Fruit fly (Drosophila melanogaster) whole organism, embryonic: ENCODE data around the gene DhpD.
A peak's percentile ranks its signal among the peaks of the same experiment; 100 is the strongest.

Experiments
- Atf-2 ChIP-seq: fragments of 200-800 bp; sonication (Bioruptor generic); optimal IDR thresholded peaks from 2 replicates; lab custom pipeline; 2016; ENCODE audit warnings: missing biosample characterization, missing genetic modification characterization
- Bgb ChIP-seq: fragments of 200-800 bp; sonication (Bioruptor generic); IDR thresholded peaks from 2 replicates; pipeline ENCODE4 v1.3.6; 2022; ENCODE audit warnings: missing biosample characterization, missing genetic modification characterization; ENCODE audit not compliant: partially characterized antibody
- Bteb2 ChIP-seq: fragments of 200-800 bp; sonication (Bioruptor generic); optimal IDR thresholded peaks from 2 replicates; lab custom pipeline; 2016; ENCODE audit warnings: missing biosample characterization, missing genetic modification characterization
- CG10431 ChIP-seq: fragments of 200-800 bp; sonication (Bioruptor generic); optimal IDR thresholded peaks from 3 replicates; lab custom pipeline; 2018; ENCODE audit warnings: missing biosample characterization, mild to moderate bottlenecking, missing genetic modification characterization
- CG12155 ChIP-seq: fragments of 200-800 bp; sonication (Bioruptor generic); optimal IDR thresholded peaks from 3 replicates; lab custom pipeline; 2016; ENCODE audit warnings: missing biosample characterization, missing genetic modification characterization
- CG13624 ChIP-seq: fragments of 200-800 bp; sonication (Bioruptor generic); optimal IDR thresholded peaks from 2 replicates; lab custom pipeline; 2016; ENCODE audit warnings: missing biosample characterization, missing genetic modification characterization
- CG15601 ChIP-seq: fragments of 200-800 bp; sonication (Bioruptor generic); optimal IDR thresholded peaks from 3 replicates; lab custom pipeline; 2019; ENCODE audit warnings: missing biosample characterization, mild to moderate bottlenecking, missing genetic modification characterization, moderate library complexity
- CG2120 ChIP-seq: fragments of 200-800 bp; sonication (Bioruptor generic); optimal IDR thresholded peaks from 3 replicates; lab custom pipeline; 2016; ENCODE audit warnings: missing biosample characterization, missing genetic modification characterization
- CG2129 ChIP-seq: fragments of 200-800 bp; sonication (Bioruptor generic); IDR thresholded peaks from 2 replicates; pipeline ENCODE4 v1.3.6; 2022; ENCODE audit warnings: missing biosample characterization, missing genetic modification characterization; ENCODE audit not compliant: partially characterized antibody
- CG30020 ChIP-seq: fragments of 200-800 bp; optimal IDR thresholded peaks from 2 replicates; lab custom pipeline; 2019; ENCODE audit warnings: missing biosample characterization, mild to moderate bottlenecking, missing genetic modification characterization, moderate library complexity
- CG3065 ChIP-seq: fragments of 200-800 bp; sonication (Bioruptor generic); optimal IDR thresholded peaks from 2 replicates; lab custom pipeline; 2016; ENCODE audit warnings: missing biosample characterization, missing genetic modification characterization
- CG3163 ChIP-seq: fragments of 200-800 bp; sonication (Bioruptor generic); optimal IDR thresholded peaks from 3 replicates; lab custom pipeline; 2016; ENCODE audit warnings: missing biosample characterization, missing genetic modification characterization
- CG32772 ChIP-seq: fragments of 200-800 bp; sonication (Bioruptor generic); IDR thresholded peaks from 2 replicates; pipeline ENCODE4 v1.3.6; 2022; ENCODE audit warnings: missing biosample characterization, missing genetic modification characterization
- CG4424 ChIP-seq: fragments of 200-800 bp; sonication (Bioruptor generic); optimal IDR thresholded peaks from 3 replicates; lab custom pipeline; 2016; ENCODE audit warnings: missing biosample characterization, missing genetic modification characterization
- CG4820 ChIP-seq: fragments of 200-800 bp; sonication (Bioruptor generic); optimal IDR thresholded peaks from 3 replicates; lab custom pipeline; 2016; ENCODE audit warnings: missing biosample characterization, missing genetic modification characterization
- CG5245 ChIP-seq: fragments of 200-800 bp; sonication (Bioruptor generic); optimal IDR thresholded peaks from 3 replicates; lab custom pipeline; 2016; ENCODE audit warnings: missing biosample characterization, missing genetic modification characterization
- CG5953 ChIP-seq: fragments of 200-800 bp; sonication (Bioruptor generic); IDR thresholded peaks from 2 replicates; pipeline ENCODE4 v1.3.6; 2022; ENCODE audit warnings: missing biosample characterization, missing genetic modification characterization
- CG9876 ChIP-seq: fragments of 200-800 bp; sonication (Bioruptor generic); optimal IDR thresholded peaks from 2 replicates; lab custom pipeline; 2016; ENCODE audit warnings: missing biosample characterization, missing genetic modification characterization
- D19B ChIP-seq: fragments of 200-800 bp; sonication (Bioruptor generic); optimal IDR thresholded peaks from 2 replicates; lab custom pipeline; 2017; ENCODE audit warnings: missing biosample characterization, mild to moderate bottlenecking, missing genetic modification characterization
- Dip3 ChIP-seq: fragments of 200-800 bp; sonication (Bioruptor generic); optimal IDR thresholded peaks from 3 replicates; lab custom pipeline; 2016; ENCODE audit warnings: missing biosample characterization, missing genetic modification characterization
- E2f2 ChIP-seq: fragments of 200-800 bp; sonication (Bioruptor generic); IDR thresholded peaks from 2 replicates; pipeline ENCODE4 v1.3.6; 2022; ENCODE audit warnings: missing biosample characterization, missing genetic modification characterization
- Eip74EF ChIP-seq, 2 experiments: fragments of 200-800 bp in 1 of 2; fragments of >200 bp in 1 of 2; sonication (Bioruptor generic) in 1 of 2; optimal IDR thresholded peaks; 2 replicates each; lab custom pipeline; 2017 to 2019; ENCODE audit warnings: missing biosample characterization in 2 of 2, missing genetic modification characterization in 2 of 2, mild to moderate bottlenecking in 1 of 2, moderate library complexity in 1 of 2
- HmgD ChIP-seq: fragments of 200-800 bp; sonication (Bioruptor generic); optimal IDR thresholded peaks from 3 replicates; lab custom pipeline; 2016; ENCODE audit warnings: missing biosample characterization, missing genetic modification characterization
- Hmr ChIP-seq: fragments of 200-800 bp; sonication (Bioruptor generic); optimal IDR thresholded peaks from 3 replicates; lab custom pipeline; 2017; ENCODE audit warnings: mild to moderate bottlenecking, missing biosample characterization, missing genetic modification reagents, missing genetic modification characterization
- Meics ChIP-seq: fragments of 200-800 bp; sonication (Bioruptor generic); optimal IDR thresholded peaks from 2 replicates; lab custom pipeline; 2017; ENCODE audit warnings: missing biosample characterization, mild to moderate bottlenecking, missing genetic modification characterization
- NC2β ChIP-seq: fragments of 200-800 bp; sonication (Bioruptor generic); optimal IDR thresholded peaks from 2 replicates; lab custom pipeline; 2016; ENCODE audit warnings: missing biosample characterization, missing genetic modification characterization
- Rfx ChIP-seq: fragments of 200-800 bp; sonication (Bioruptor generic); IDR thresholded peaks from 2 replicates; pipeline ENCODE4 v1.3.6; 2022; ENCODE audit warnings: missing biosample characterization, missing genetic modification characterization
- Sry-δ ChIP-seq: fragments of 200-800 bp; sonication (Bioruptor generic); optimal IDR thresholded peaks from 2 replicates; lab custom pipeline; 2016; ENCODE audit warnings: missing biosample characterization, missing genetic modification characterization
- Ssrp ChIP-seq: fragments of 200-800 bp; sonication (Bioruptor generic); optimal IDR thresholded peaks from 2 replicates; lab custom pipeline; 2018; ENCODE audit warnings: missing biosample characterization, mild to moderate bottlenecking, missing genetic modification characterization, moderate library complexity
- TFAM ChIP-seq: fragments of 200-800 bp; sonication (Bioruptor generic); optimal IDR thresholded peaks from 2 replicates; lab custom pipeline; 2017; ENCODE audit warnings: missing biosample characterization, missing genetic modification characterization, inconsistent platforms
- Tbp ChIP-seq: fragments of >200 bp; optimal IDR thresholded peaks from 2 replicates; lab custom pipeline; 2018; ENCODE audit warnings: missing biosample characterization, missing genetic modification characterization
- bbx ChIP-seq: fragments of 200-800 bp; sonication (Bioruptor generic); IDR thresholded peaks from 2 replicates; pipeline ENCODE4 v1.3.6; 2022; ENCODE audit warnings: missing biosample characterization, missing genetic modification characterization; ENCODE audit not compliant: partially characterized antibody
- br ChIP-seq: fragments of >200 bp; optimal IDR thresholded peaks from 2 replicates; lab custom pipeline; 2017
- crol ChIP-seq: fragments of 200-800 bp; sonication (Bioruptor generic); IDR thresholded peaks from 2 replicates; pipeline ENCODE4 v1.3.6; 2022; ENCODE audit warnings: missing biosample characterization, missing genetic modification characterization
- dimm ChIP-seq: fragments of 200-800 bp; sonication (Bioruptor generic); IDR thresholded peaks from 2 replicates; pipeline ENCODE4 v1.3.6; 2022; ENCODE audit warnings: missing biosample characterization, missing genetic modification characterization
- ems ChIP-seq: fragments of 200-800 bp; sonication (Bioruptor generic); optimal IDR thresholded peaks from 3 replicates; lab custom pipeline; 2016; ENCODE audit warnings: missing biosample characterization, missing genetic modification characterization
- en ChIP-seq: fragments of 200-800 bp; sonication (Bioruptor generic); optimal IDR thresholded peaks from 2 replicates; lab custom pipeline; 2016; ENCODE audit warnings: missing biosample characterization, missing genetic modification characterization
- gcm2 ChIP-seq: fragments of 200-800 bp; sonication (Bioruptor generic); optimal IDR thresholded peaks from 2 replicates; lab custom pipeline; 2016; ENCODE audit warnings: missing biosample characterization, missing genetic modification characterization
- gsb-n ChIP-seq: fragments of 200-800 bp; sonication (Bioruptor generic); optimal IDR thresholded peaks from 3 replicates; lab custom pipeline; 2018; ENCODE audit warnings: missing biosample characterization, mild to moderate bottlenecking, missing genetic modification characterization
- insv ChIP-seq, 2 experiments: fragments of 200-800 bp; sonication (Bioruptor generic); optimal IDR thresholded peaks; 3 replicates each; lab custom pipeline; 2016 to 2018; ENCODE audit warnings: missing biosample characterization in 2 of 2, missing genetic modification characterization in 2 of 2
- lov ChIP-seq, 2 experiments: fragments of 200-800 bp in 1 of 2; fragments of >200 bp in 1 of 2; sonication (Bioruptor generic) in 1 of 2; IDR thresholded peaks in 1 of 2; optimal IDR thresholded peaks in 1 of 2; 2 replicates in 1 of 2; 3 replicates in 1 of 2; pipeline versions ENCODE4 v1.3.6 to Lab custom; 2017 to 2022; ENCODE audit warnings: missing biosample characterization in 1 of 2, missing genetic modification characterization in 1 of 2
- nau ChIP-seq: fragments of 200-800 bp; sonication (Bioruptor generic); optimal IDR thresholded peaks from 3 replicates; lab custom pipeline; 2017; ENCODE audit warnings: missing biosample characterization, mild to moderate bottlenecking, missing genetic modification characterization, missing genetic modification reagents
- nerfin-2 ChIP-seq: fragments of 200-800 bp; sonication (Bioruptor generic); IDR thresholded peaks from 2 replicates; pipeline ENCODE4 v1.3.6; 2022; ENCODE audit warnings: missing biosample characterization, missing genetic modification characterization; ENCODE audit not compliant: partially characterized antibody
- oc ChIP-seq: fragments of 200-800 bp; sonication (Bioruptor generic); optimal IDR thresholded peaks from 2 replicates; lab custom pipeline; 2018; ENCODE audit warnings: missing biosample characterization, mild to moderate bottlenecking, missing genetic modification characterization, moderate library complexity
- phol ChIP-seq: fragments of 200-800 bp; sonication (Bioruptor generic); optimal IDR thresholded peaks from 3 replicates; lab custom pipeline; 2018; ENCODE audit warnings: missing biosample characterization, mild to moderate bottlenecking, missing genetic modification characterization, moderate library complexity
- pros ChIP-seq: fragments of 200-800 bp; sonication (Bioruptor generic); optimal IDR thresholded peaks from 3 replicates; lab custom pipeline; 2019; ENCODE audit warnings: missing biosample characterization, mild to moderate bottlenecking, missing genetic modification characterization, moderate library complexity
- pum ChIP-seq: fragments of 200-800 bp; sonication (Bioruptor generic); optimal IDR thresholded peaks from 2 replicates; lab custom pipeline; 2016; ENCODE audit warnings: missing biosample characterization, missing genetic modification characterization
- ranshi ChIP-seq: fragments of 200-800 bp; sonication (Bioruptor generic); IDR thresholded peaks from 2 replicates; pipeline ENCODE4 v1.3.6; 2022; ENCODE audit warnings: missing biosample characterization, missing genetic modification characterization
- sens-2 ChIP-seq: fragments of 200-800 bp; sonication (Bioruptor generic); IDR thresholded peaks from 2 replicates; pipeline ENCODE4 v1.3.6; 2022; ENCODE audit warnings: missing biosample characterization, missing genetic modification characterization
- unc-4 ChIP-seq: fragments of 200-800 bp; sonication (Bioruptor generic); IDR thresholded peaks from 2 replicates; pipeline ENCODE4 v1.3.6; 2022; ENCODE audit warnings: missing biosample characterization, missing genetic modification characterization; ENCODE audit not compliant: partially characterized antibody
- vvl ChIP-seq: fragments of 200-800 bp; sonication (Bioruptor generic); IDR thresholded peaks from 2 replicates; pipeline ENCODE4 v1.3.6; 2022; ENCODE audit warnings: missing biosample characterization, missing genetic modification characterization
- wor ChIP-seq: fragments of 200-800 bp; sonication (Bioruptor generic); IDR thresholded peaks from 2 replicates; pipeline ENCODE4 v1.3.6; 2022; ENCODE audit warnings: missing biosample characterization, missing genetic modification characterization

DhpD gene

DNA sequence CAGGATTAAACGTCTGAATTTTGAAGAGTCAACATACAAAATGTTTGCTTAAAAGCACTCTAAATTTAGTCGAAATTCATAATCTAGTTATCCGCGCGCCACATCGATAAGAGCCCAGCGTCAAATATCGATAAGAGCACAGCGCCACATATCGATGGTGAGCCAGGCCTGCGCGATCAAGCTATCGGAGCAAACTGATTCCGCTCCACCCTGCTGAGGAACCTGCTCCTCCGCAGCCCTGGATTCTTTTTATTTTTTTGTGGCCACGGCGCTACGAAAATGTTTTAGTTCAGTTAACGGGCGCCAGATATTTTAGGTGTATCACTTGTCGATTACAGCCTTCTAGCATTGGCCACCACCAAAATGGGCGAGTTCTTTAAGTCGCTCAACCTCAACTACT, 8.3 kb downstream of the DhpD start (continued):
- TF ChIP-seq CG9876 (peak; percentile 8), CG32772 (GFP tag; lab: Robert Waterston, UW) (no peak), sens-2 (GFP tag; lab: Robert Waterston, UW) (no peak), Sry-δ (peak; percentile 88), br (lab: Kevin White, UChicago) (no peak), CG12155 (GFP tag; lab: Kevin White, UChicago) (peak; percentile 27), CG2120 (GFP tag; lab: Kevin White, UChicago) (peak; percentile 64), Bteb2 (GFP tag; lab: Kevin White, UChicago) (no peak), Dip3 (GFP tag; lab: Kevin White, UChicago) (peak; percentile 30), en (GFP tag; lab: Kevin White, UChicago) (no peak), CG3163 (peak; percentile 28), CG13624 (GFP tag; lab: Kevin White, UChicago) (peak; percentile 70), CG5245 (no peak), pros (GFP tag; lab: Kevin White, UChicago) (no peak), CG15601 (tag; lab: Kevin White, UChicago) (no peak), Atf-2 (GFP tag; lab: Kevin White, UChicago) (no peak), CG2129 (peak; percentile 92), gcm2 (GFP tag; lab: Kevin White, UChicago) (no peak), Eip74EF (GFP tag; optimal IDR thresholded peaks at IDR 0.05; lab: Kevin White, UChicago) (no peak), insv (GFP tag; optimal IDR thresholded peaks at IDR 0.05; lab: Kevin White, UChicago) (no peak), phol (tag; lab: Kevin White, UChicago) (peak; percentile 41), nerfin-2 (peak; percentile 95), CG5953 (GFP tag; lab: Robert Waterston, UW) (no peak), Ssrp (tag; lab: Kevin White, UChicago) (no peak), Hmr (GFP tag; lab: Kevin White, UChicago) (peak; percentile 74), dimm (GFP tag; lab: Robert Waterston, UW) (no peak), lov (optimal IDR thresholded peaks at IDR 0.05; lab: Kevin White, UChicago) (no peak), lov (GFP tag; IDR thresholded peaks at IDR 0.05; lab: Robert Waterston, UW) (no peak), CG4424 (no peak), gsb-n (tag; lab: Kevin White, UChicago) (no peak), bbx (peak; percentile 99), Meics (GFP tag; lab: Kevin White, UChicago) (no peak), Tbp (GFP tag; lab: Kevin White, UChicago) (no peak), TFAM (GFP tag; lab: Kevin White, UChicago) (no peak), oc (tag; lab: Kevin White, UChicago) (no peak), D19B (GFP tag; lab: Kevin White, UChicago) (no peak), E2f2 (GFP tag; lab: Robert Waterston, UW) (peak; percentile 99), ranshi (GFP tag; lab: Robert Waterston, UW) (no peak), CG4820 (GFP tag; lab: Kevin White, UChicago) (no peak), HmgD (GFP tag; lab: Kevin White, UChicago) (peak; percentile 86), Bgb (GFP tag; lab: Robert Waterston, UW) (peak; percentile 100), vvl (no peak; the same call in 1 of the 2 replicates), CG10431 (GFP tag; lab: Kevin White, UChicago) (no peak), nau (GFP tag; lab: Kevin White, UChicago) (no peak), Rfx (peak; percentile 76), crol (no peak), pum (GFP tag; lab: Kevin White, UChicago) (no peak), unc-4 (GFP tag; lab: Robert Waterston, UW) (peak; percentile 97), wor (GFP tag; lab: Robert Waterston, UW) (no peak), CG3065 (GFP tag; lab: Kevin White, UChicago) (no peak), CG30020 (tag; lab: Kevin White, UChicago) (peak; percentile 76), NC2β (GFP tag; lab: Kevin White, UChicago) (peak; percentile 43), ems (GFP tag; lab: Kevin White, UChicago) (peak; percentile 49)
